Fruit fly (Drosophila melanogaster): ENCODE measurements around the gene CG43347.

DNA sequence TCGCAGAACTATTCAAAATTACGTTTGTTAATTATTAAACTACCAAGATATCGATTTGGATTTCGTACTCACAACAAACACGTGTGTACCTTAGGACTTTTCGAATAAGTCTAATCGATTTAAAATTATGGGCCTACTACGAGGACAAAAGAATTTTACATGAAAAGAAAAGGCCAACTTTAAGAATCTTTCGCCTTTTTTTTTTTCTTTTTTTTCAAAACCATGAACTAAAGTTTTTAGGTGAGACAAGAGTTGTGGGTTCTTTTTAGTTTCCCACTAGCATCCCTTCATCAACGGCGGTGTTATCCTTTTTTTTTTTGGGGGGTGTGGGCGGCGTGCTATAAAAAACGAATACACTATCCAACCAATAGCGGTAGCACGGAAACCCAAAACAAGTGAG is 53.5 kb downstream of the CG43347 start, which contains the start of gene CG15296:
- TF ChIP-seq achi (GFP tag; optimal IDR thresholded peaks at IDR 0.05) = no peak
- no peak for TF ChIP-seq CG10669 (GFP tag; optimal IDR thresholded peaks at IDR 0.05)
- TF ChIP-seq esn (GFP tag; optimal IDR thresholded peaks at IDR 0.05) = no peak
- TF ChIP-seq CG1621 (tag; optimal IDR thresholded peaks at IDR 0.05) = no peak
- TF ChIP-seq CG4318 (GFP tag; optimal IDR thresholded peaks at IDR 0.05) = no peak
- TF ChIP-seq CG8632 (GFP tag; optimal IDR thresholded peaks at IDR 0.05) = no peak
- TF ChIP-seq CG31627 (GFP tag; optimal IDR thresholded peaks at IDR 0.05) = no peak
- no peak for TF ChIP-seq CG3032 (tag; optimal IDR thresholded peaks at IDR 0.05)
- no peak for TF ChIP-seq CG6808 (GFP tag; optimal IDR thresholded peaks at IDR 0.05)

All from whole organism, prepupa.